Worm (Caenorhabditis elegans) whole organism, mixed stage, embryonic: ENCODE measurements around the gene sorb-1.

Experiments used
- M03D4.4 ChIP-seq: sonication (generic microtip); optimal IDR thresholded peaks from 2 replicates; lab custom pipeline; 2017; ENCODE audit warnings: mild to moderate bottlenecking, missing genetic modification characterization, missing compliant biosample characterization
- bed-3 ChIP-seq: fragments of 200-800 bp; sonication (Bioruptor generic); optimal IDR thresholded peaks from 3 replicates; lab custom pipeline; 2018; ENCODE audit warnings: mild to moderate bottlenecking, missing genetic modification characterization, moderate library complexity, missing compliant biosample characterization
- blmp-1 ChIP-seq: fragments of 150-350 bp; optimal IDR thresholded peaks from 2 replicates; lab custom pipeline; 2014; ENCODE audit warnings: missing biosample characterization, missing genetic modification characterization
- ceh-39 ChIP-seq: fragments of 150-350 bp; optimal IDR thresholded peaks from 2 replicates; lab custom pipeline; 2014; ENCODE audit warnings: missing biosample characterization, missing genetic modification characterization
- ceh-43 ChIP-seq: fragments of 200-800 bp; sonication (Bioruptor generic); optimal IDR thresholded peaks from 2 replicates; lab custom pipeline; 2018; ENCODE audit warnings: mild to moderate bottlenecking, missing genetic modification characterization, moderate library complexity, missing compliant biosample characterization
- ceh-83 ChIP-seq: fragments of 200-800 bp; sonication (Bioruptor generic); optimal IDR thresholded peaks from 2 replicates; lab custom pipeline; 2018; ENCODE audit warnings: mild to moderate bottlenecking, missing genetic modification characterization, missing compliant biosample characterization
- ces-1 ChIP-seq: fragments of 150-350 bp; optimal IDR thresholded peaks from 2 replicates; lab custom pipeline; 2014; ENCODE audit warnings: missing biosample characterization, missing genetic modification reagents, missing genetic modification characterization
- cnd-1 ChIP-seq: fragments of 200-800 bp; sonication (Bioruptor generic); optimal IDR thresholded peaks from 2 replicates; lab custom pipeline; 2018; ENCODE audit warnings: mild to moderate bottlenecking, missing genetic modification characterization, missing compliant biosample characterization
- drap-1 ChIP-seq: fragments of 200-800 bp; sonication (Bioruptor generic); optimal IDR thresholded peaks from 3 replicates; lab custom pipeline; 2018; ENCODE audit warnings: mild to moderate bottlenecking, missing genetic modification characterization, missing compliant biosample characterization
- elt-1 ChIP-seq: sonication (generic microtip); optimal IDR thresholded peaks from 2 replicates; lab custom pipeline; 2017; ENCODE audit warnings: missing genetic modification characterization, mild to moderate bottlenecking, missing compliant biosample characterization, antibody characterized with exemption, moderate library complexity, borderline replicate concordance; ENCODE audit not compliant: insufficient read depth
- elt-3 ChIP-seq: fragments of 150-350 bp; optimal IDR thresholded peaks from 2 replicates; lab custom pipeline; 2014; ENCODE audit warnings: missing biosample characterization, missing genetic modification characterization
- flh-1 ChIP-seq: fragments of 200-800 bp; sonication (Bioruptor generic); optimal IDR thresholded peaks from 2 replicates; lab custom pipeline; 2018; ENCODE audit warnings: mild to moderate bottlenecking, missing genetic modification characterization, moderate library complexity, missing compliant biosample characterization
- ham-2 ChIP-seq: fragments of 200-800 bp; sonication (Bioruptor generic); optimal IDR thresholded peaks from 2 replicates; lab custom pipeline; 2018; ENCODE audit warnings: mild to moderate bottlenecking, missing genetic modification characterization, missing compliant biosample characterization
- hlh-1 ChIP-seq: fragments of 150-350 bp; optimal IDR thresholded peaks from 2 replicates; lab custom pipeline; 2014; ENCODE audit warnings: missing biosample characterization, missing genetic modification reagents, missing genetic modification characterization
- lin-13 ChIP-seq: fragments of 150-350 bp; optimal IDR thresholded peaks from 2 replicates; lab custom pipeline; 2014; ENCODE audit warnings: missing biosample characterization, missing genetic modification characterization
- lin-32 ChIP-seq: fragments of 200-800 bp; sonication (Bioruptor generic); optimal IDR thresholded peaks from 2 replicates; lab custom pipeline; 2018; ENCODE audit warnings: mild to moderate bottlenecking, missing genetic modification characterization, missing compliant biosample characterization
- lsy-2 ChIP-seq: fragments of 150-350 bp; optimal IDR thresholded peaks from 2 replicates; lab custom pipeline; 2014; ENCODE audit warnings: missing biosample characterization, missing genetic modification characterization
- mab-5 ChIP-seq: fragments of 150-350 bp; optimal IDR thresholded peaks from 2 replicates; lab custom pipeline; 2014; ENCODE audit warnings: missing biosample characterization, missing genetic modification characterization
- mep-1 ChIP-seq: fragments of 150-350 bp; optimal IDR thresholded peaks from 2 replicates; lab custom pipeline; 2017; ENCODE audit warnings: missing biosample characterization, missing genetic modification reagents, missing genetic modification characterization, inconsistent platforms
- mls-2 ChIP-seq: sonication (generic microtip); optimal IDR thresholded peaks from 2 replicates; lab custom pipeline; 2016; ENCODE audit warnings: mild to moderate bottlenecking, missing genetic modification characterization, moderate library complexity, missing compliant biosample characterization
- nhr-12 ChIP-seq: fragments of 150-350 bp; optimal IDR thresholded peaks from 2 replicates; lab custom pipeline; 2014; ENCODE audit warnings: missing biosample characterization, missing genetic modification characterization
- nhr-2 ChIP-seq: fragments of 150-350 bp; optimal IDR thresholded peaks from 2 replicates; lab custom pipeline; 2014; ENCODE audit warnings: missing biosample characterization, missing genetic modification characterization
- nhr-237 ChIP-seq: fragments of 150-350 bp; optimal IDR thresholded peaks from 2 replicates; lab custom pipeline; 2014; ENCODE audit warnings: missing biosample characterization, missing genetic modification characterization
- nhr-28 ChIP-seq: fragments of 150-350 bp; optimal IDR thresholded peaks from 2 replicates; lab custom pipeline; 2014; ENCODE audit warnings: missing biosample characterization, missing genetic modification characterization
- nhr-76 ChIP-seq: sonication (generic microtip); optimal IDR thresholded peaks from 2 replicates; lab custom pipeline; 2017; ENCODE audit warnings: missing biosample characterization, missing genetic modification characterization
- pha-4 ChIP-seq: fragments of 150-350 bp; optimal IDR thresholded peaks from 2 replicates; lab custom pipeline; 2018; ENCODE audit warnings: missing biosample characterization, missing genetic modification reagents, missing genetic modification characterization
- sem-2 ChIP-seq: fragments of 200-800 bp; sonication (Bioruptor generic); optimal IDR thresholded peaks from 2 replicates; lab custom pipeline; 2018; ENCODE audit warnings: mild to moderate bottlenecking, missing genetic modification characterization, missing compliant biosample characterization
- snpc-4 ChIP-seq: fragments of 150-350 bp; optimal IDR thresholded peaks from 2 replicates; lab custom pipeline; 2014; ENCODE audit warnings: missing biosample characterization, missing genetic modification characterization
- sptf-1 ChIP-seq: sonication (generic microtip); optimal IDR thresholded peaks from 2 replicates; lab custom pipeline; 2017; ENCODE audit warnings: mild to moderate bottlenecking, missing genetic modification characterization, moderate library complexity, missing compliant biosample characterization
- tbx-8 ChIP-seq: fragments of 200-800 bp; sonication (Bioruptor generic); optimal IDR thresholded peaks from 2 replicates; lab custom pipeline; 2018; ENCODE audit warnings: mild to moderate bottlenecking, missing genetic modification characterization, moderate library complexity, missing compliant biosample characterization
- unc-120 ChIP-seq: sonication (generic microtip); optimal IDR thresholded peaks from 2 replicates; lab custom pipeline; 2017; ENCODE audit warnings: missing genetic modification characterization, missing compliant biosample characterization; ENCODE audit not compliant: poor library complexity, severe bottlenecking
- unc-39 ChIP-seq: fragments of 150-350 bp; optimal IDR thresholded peaks from 2 replicates; lab custom pipeline; 2014; ENCODE audit warnings: missing biosample characterization, missing genetic modification characterization
- unc-62 ChIP-seq: fragments of 150-350 bp; optimal IDR thresholded peaks from 2 replicates; lab custom pipeline; 2014; ENCODE audit warnings: missing biosample characterization, missing genetic modification reagents, missing genetic modification characterization
- zip-8 ChIP-seq: fragments of 150-350 bp; optimal IDR thresholded peaks from 2 replicates; lab custom pipeline; 2014; ENCODE audit warnings: missing biosample characterization, missing genetic modification characterization
- ztf-11 ChIP-seq: fragments of 150-350 bp; optimal IDR thresholded peaks from 2 replicates; lab custom pipeline; 2014; ENCODE audit warnings: missing biosample characterization, missing genetic modification characterization

The sorb-1 gene

ce11 chrIV:13703828-13704425 is 46.2 kb upstream of the sorb-1 start, which contains the start of gene tlp-1:
tlp-1 (minus strand) TSS chrIV:13704082.
- no peak for TF ChIP-seq elt-3 (tag; lab: Kevin White, UChicago)
- TF ChIP-seq unc-62 (GFP tag; lab: Kevin White, UChicago): peak; percentile 100
- no peak for TF ChIP-seq snpc-4 (tag; lab: Kevin White, UChicago)
- TF ChIP-seq lin-32: no peak
- peak; percentile 42 for TF ChIP-seq unc-120
- TF ChIP-seq ceh-43 (GFP tag; lab: Kevin White, UChicago): no peak
- TF ChIP-seq ztf-11 (tag; lab: Kevin White, UChicago): no peak
- no peak for TF ChIP-seq flh-1 (GFP tag; lab: Kevin White, UChicago)
- TF ChIP-seq mab-5: peak; percentile 36
- TF ChIP-seq M03D4.4 (tag; lab: Kevin White, UChicago): no peak
- TF ChIP-seq tbx-8 (GFP tag; lab: Kevin White, UChicago): peak; percentile 18
- TF ChIP-seq ceh-83 (GFP tag; lab: Kevin White, UChicago): no peak
- TF ChIP-seq drap-1: no peak
- TF ChIP-seq nhr-12: no peak
- no peak for TF ChIP-seq pha-4 (tag; lab: Kevin White, UChicago)
- no peak for TF ChIP-seq lsy-2 (tag; lab: Kevin White, UChicago)
- TF ChIP-seq blmp-1 (tag; lab: Kevin White, UChicago): no peak
- no peak for TF ChIP-seq ham-2 (GFP tag; lab: Kevin White, UChicago)
- TF ChIP-seq mep-1 (tag; lab: Kevin White, UChicago): no peak
- TF ChIP-seq mls-2 (tag; lab: Kevin White, UChicago): no peak
- no peak for TF ChIP-seq ceh-39
- TF ChIP-seq nhr-237: no peak
- TF ChIP-seq nhr-28 (tag; lab: Kevin White, UChicago): no peak
- TF ChIP-seq ces-1 (GFP tag; lab: Kevin White, UChicago): no peak
- TF ChIP-seq nhr-76 (tag; lab: Kevin White, UChicago): no peak
- no peak for TF ChIP-seq sptf-1 (tag; lab: Kevin White, UChicago)
- TF ChIP-seq lin-13 (tag; lab: Kevin White, UChicago): no peak
- no peak for TF ChIP-seq cnd-1 (tag; lab: Kevin White, UChicago)
- peak; percentile 88 for TF ChIP-seq elt-1 (tag; lab: Kevin White, UChicago)
- no peak for TF ChIP-seq bed-3 (GFP tag; lab: Kevin White, UChicago)
- peak; percentile 89 for TF ChIP-seq nhr-2 (tag; lab: Kevin White, UChicago)
- TF ChIP-seq sem-2 (GFP tag; lab: Kevin White, UChicago): no peak
- no peak for TF ChIP-seq zip-8 (tag; lab: Kevin White, UChicago)
- TF ChIP-seq hlh-1 (tag; lab: Kevin White, UChicago): peak; percentile 72
- TF ChIP-seq unc-39 (tag; lab: Kevin White, UChicago): no peak
- TF ChIP-seq, all 35 proteins: peak for 7

ce11 chrIV:13707894-13708293 is 42.2 kb upstream of the sorb-1 start:
- peak; percentile 65 for TF ChIP-seq unc-62 (GFP tag; lab: Kevin White, UChicago)
- TF ChIP-seq nhr-237: no peak
- peak; percentile 36 for TF ChIP-seq nhr-2 (tag; lab: Kevin White, UChicago)

- no peak for TF ChIP-seq nhr-28 (tag; lab: Kevin White, UChicago)
- no peak for TF ChIP-seq snpc-4 (tag; lab: Kevin White, UChicago)
- no peak for TF ChIP-seq nhr-76 (tag; lab: Kevin White, UChicago)
- no peak for TF ChIP-seq lin-13 (tag; lab: Kevin White, UChicago)
- TF ChIP-seq unc-39 (tag; lab: Kevin White, UChicago): no peak
- no peak for TF ChIP-seq ces-1 (GFP tag; lab: Kevin White, UChicago)
- TF ChIP-seq sem-2 (GFP tag; lab: Kevin White, UChicago): no peak
- TF ChIP-seq nhr-237: no peak
- no peak for TF ChIP-seq nhr-2 (tag; lab: Kevin White, UChicago)
- TF ChIP-seq ceh-83 (GFP tag; lab: Kevin White, UChicago): no peak
- TF ChIP-seq lsy-2 (tag; lab: Kevin White, UChicago): no peak
These were observed 41.0 kb upstream of the sorb-1 start for ce11 chrIV:13709069-13709640.
